Worm (Caenorhabditis elegans) whole organism, young adult: ENCODE data around the gene pot-1.
A peak's percentile ranks its signal among the peaks of the same experiment; 100 is the strongest.

Experiments used
- die-1 ChIP-seq: sonication (generic microtip); optimal IDR thresholded peaks from 2 replicates; lab custom pipeline; 2016; ENCODE audit warnings: missing genotype, mild to moderate bottlenecking, missing genetic modification characterization, missing compliant biosample characterization
- gei-17 ChIP-seq: fragments of 200-800 bp; sonication (Bioruptor generic); optimal IDR thresholded peaks from 2 replicates; lab custom pipeline; 2018; ENCODE audit warnings: mild to moderate bottlenecking, missing genetic modification characterization, missing compliant biosample characterization
- madf-3 ChIP-seq: fragments of 200-800 bp; sonication (Bioruptor generic); IDR thresholded peaks from 2 replicates; pipeline ENCODE4 v1.3.6; 2022; ENCODE audit warnings: missing genetic modification reagents, missing genetic modification characterization, missing compliant biosample characterization
- madf-8 ChIP-seq: fragments of 200-800 bp; sonication (Bioruptor generic); conservative IDR thresholded peaks from 2 replicates; pipeline ENCODE4 v1.3.6; 2022; ENCODE audit warnings: missing genetic modification reagents, missing genetic modification characterization, missing compliant biosample characterization

ce11 chrIII:7142172-7142601 is 8.7 kb upstream of the pot-1 start:
- TF ChIP-seq madf-8 = 0 out of 2 replicates have a peak, but pooled peaks have one; percentile 7
- no peak for TF ChIP-seq die-1 (tag; lab: Kevin White, UChicago)
- peak; percentile 77; the same call in 1 of the 2 replicates for TF ChIP-seq madf-3 (GFP tag; lab: Robert Waterston, UW)
- no peak for TF ChIP-seq gei-17 (GFP tag; lab: Kevin White, UChicago)
